Fruit fly (Drosophila melanogaster) whole organism, pupa: Measurements from ENCODE around the gene CG46467.

Experiments
- CG10348 ChIP-seq: fragments of 200-800 bp; sonication (Bioruptor generic); IDR thresholded peaks from 2 replicates; pipeline ENCODE4 v1.3.6; 2022; ENCODE audit warnings: missing biosample characterization, missing genetic modification characterization
- CG12605 ChIP-seq: fragments of 200-800 bp; sonication (Bioruptor generic); IDR thresholded peaks from 2 replicates; pipeline ENCODE4 v1.3.6; 2022; ENCODE audit warnings: missing biosample characterization, missing genetic modification characterization
- CG13204 ChIP-seq: fragments of 200-800 bp; sonication (Bioruptor generic); optimal IDR thresholded peaks from 2 replicates; lab custom pipeline; 2018; ENCODE audit warnings: missing biosample characterization, mild to moderate bottlenecking, missing genetic modification characterization, moderate library complexity
- CG14655 ChIP-seq: fragments of 200-800 bp; sonication (Bioruptor generic); optimal IDR thresholded peaks from 3 replicates; lab custom pipeline; 2017; ENCODE audit warnings: mild to moderate bottlenecking, missing biosample characterization, missing genetic modification reagents, missing genetic modification characterization
- CG15710 ChIP-seq: fragments of 200-800 bp; sonication (Bioruptor generic); optimal IDR thresholded peaks from 2 replicates; lab custom pipeline; 2018; ENCODE audit warnings: missing biosample characterization, mild to moderate bottlenecking, missing genetic modification characterization, moderate library complexity
- CG17806 ChIP-seq: fragments of 200-800 bp; sonication (Bioruptor generic); optimal IDR thresholded peaks from 2 replicates; lab custom pipeline; 2018; ENCODE audit warnings: missing biosample characterization, mild to moderate bottlenecking, missing genetic modification characterization, moderate library complexity
- CG32121 ChIP-seq: fragments of 200-800 bp; sonication (Bioruptor generic); IDR thresholded peaks from 2 replicates; pipeline ENCODE4 v1.3.6; 2022; ENCODE audit warnings: missing biosample characterization, missing genetic modification characterization
- CG34367 ChIP-seq: fragments of 200-800 bp; sonication (Bioruptor generic); optimal IDR thresholded peaks from 2 replicates; lab custom pipeline; 2018; ENCODE audit warnings: missing biosample characterization, mild to moderate bottlenecking, missing genetic modification characterization
- CG4496 ChIP-seq: fragments of 200-800 bp; sonication (Bioruptor generic); IDR thresholded peaks from 3 replicates; pipeline ENCODE4 v1.3.6; 2022; ENCODE audit warnings: missing biosample characterization, missing genetic modification characterization
- CG8159 ChIP-seq: fragments of 200-800 bp; sonication (Bioruptor generic); optimal IDR thresholded peaks from 3 replicates; lab custom pipeline; 2018; ENCODE audit warnings: missing biosample characterization, mild to moderate bottlenecking, missing genetic modification characterization, moderate library complexity
- CG8301 ChIP-seq: fragments of 200-800 bp; sonication (Bioruptor generic); optimal IDR thresholded peaks from 2 replicates; lab custom pipeline; 2018; ENCODE audit warnings: missing biosample characterization, mild to moderate bottlenecking, missing genetic modification characterization
- CG9948 ChIP-seq: fragments of 200-800 bp; sonication (Bioruptor generic); optimal IDR thresholded peaks from 2 replicates; lab custom pipeline; 2018; ENCODE audit warnings: missing biosample characterization, mild to moderate bottlenecking, missing genetic modification characterization, moderate library complexity
- D1 ChIP-seq: fragments of 200-800 bp; sonication (Bioruptor generic); optimal IDR thresholded peaks from 2 replicates; lab custom pipeline; 2018; ENCODE audit warnings: missing biosample characterization, mild to moderate bottlenecking, missing genetic modification characterization, moderate library complexity
- EcR ChIP-seq: fragments of 200-800 bp; sonication (Bioruptor generic); optimal IDR thresholded peaks from 3 replicates; lab custom pipeline; 2019; ENCODE audit warnings: missing biosample characterization, missing genetic modification characterization, mild to moderate bottlenecking, moderate library complexity, missing genetic modification reagents
- Pif1A ChIP-seq: fragments of 200-800 bp; sonication (Bioruptor generic); optimal IDR thresholded peaks from 3 replicates; lab custom pipeline; 2016; ENCODE audit warnings: missing biosample characterization, missing genetic modification characterization
- Pif1B ChIP-seq: fragments of 200-800 bp; sonication (Bioruptor generic); optimal IDR thresholded peaks from 3 replicates; lab custom pipeline; 2016; ENCODE audit warnings: missing biosample characterization, missing genetic modification characterization
- Snoo ChIP-seq: fragments of 200-800 bp; sonication (Bioruptor generic); optimal IDR thresholded peaks from 3 replicates; lab custom pipeline; 2017; ENCODE audit warnings: missing biosample characterization, mild to moderate bottlenecking, missing genetic modification characterization, inconsistent platforms
- fd96Ca ChIP-seq: fragments of 200-800 bp; sonication (Bioruptor generic); IDR thresholded peaks from 3 replicates; pipeline ENCODE4 v1.3.6; 2022; ENCODE audit warnings: missing biosample characterization, missing genetic modification characterization
- gl ChIP-seq: fragments of 200-800 bp; sonication (Bioruptor generic); optimal IDR thresholded peaks from 2 replicates; lab custom pipeline; 2018; ENCODE audit warnings: missing biosample characterization, mild to moderate bottlenecking, missing genetic modification characterization
- rn ChIP-seq: fragments of 200-800 bp; sonication (Bioruptor generic); IDR thresholded peaks from 2 replicates; pipeline ENCODE4 v1.3.6; 2022; ENCODE audit warnings: missing biosample characterization, missing genetic modification characterization

CG46467 gene

dm6 chr3R:10028378-10028777 lies 153.9 kb downstream of the CG46467 start:
- TF ChIP-seq CG13204 (GFP tag; lab: Kevin White, UChicago) (no peak), CG14655 (GFP tag; lab: Kevin White, UChicago) (peak; percentile 48)

- TF ChIP-seq Pif1A (GFP tag; lab: Kevin White, UChicago) (no peak), CG10348 (no peak), CG13204 (GFP tag; lab: Kevin White, UChicago) (no peak), Snoo (tag; lab: Kevin White, UChicago) (no peak), EcR (no peak), CG14655 (GFP tag; lab: Kevin White, UChicago) (no peak), CG4496 (no peak), CG32121 (GFP tag; lab: Robert Waterston, UW) (no peak), CG12605 (GFP tag; lab: Robert Waterston, UW) (no peak), CG15710 (tag; lab: Kevin White, UChicago) (no peak), CG17806 (tag; lab: Kevin White, UChicago) (no peak), fd96Ca (GFP tag; lab: Robert Waterston, UW) (no peak), rn (GFP tag; lab: Robert Waterston, UW) (no peak), CG8159 (no peak), D1 (tag; lab: Kevin White, UChicago) (no peak)
- TF ChIP-seq, all 21 proteins: peak for 0
These were observed 157.0 kb downstream of the CG46467 start for dm6 chr3R:10031480-10031879.

DNA sequence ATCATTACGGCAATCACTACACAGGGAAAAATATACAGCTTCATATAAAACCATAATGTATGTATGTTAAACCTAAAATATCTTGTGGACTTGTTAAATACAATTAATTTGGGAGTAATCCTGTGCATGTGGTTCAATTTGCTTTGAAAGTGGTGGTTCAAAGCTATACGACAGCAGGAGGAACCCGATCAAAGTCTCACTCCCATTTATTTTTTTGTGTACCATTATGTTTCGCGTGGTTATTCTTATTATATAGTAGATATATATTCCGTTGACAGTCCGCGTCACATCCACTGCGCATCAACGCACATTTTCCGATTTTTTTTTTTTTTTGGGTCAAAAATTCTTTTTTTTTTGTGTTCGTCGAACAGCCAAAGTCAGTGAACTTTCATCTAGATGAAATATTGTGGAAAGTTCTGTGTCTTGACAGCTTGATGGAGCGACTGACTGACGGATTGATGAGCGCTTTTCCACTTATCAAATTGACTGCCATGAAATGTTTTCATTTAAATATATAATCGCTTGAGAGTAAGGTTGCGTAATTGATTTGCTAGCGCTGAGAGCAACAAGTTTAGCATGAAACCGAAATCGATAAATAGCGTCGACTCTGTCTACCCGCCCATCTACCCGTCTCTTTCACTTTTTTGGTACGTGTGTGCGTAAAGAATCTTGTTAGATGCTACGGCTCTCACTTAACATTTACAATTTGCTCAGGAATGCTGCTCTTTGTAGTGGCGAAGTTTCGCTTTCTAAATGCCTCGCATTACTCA lies 158.7 kb downstream of the CG46467 start:
- no peak for TF ChIP-seq CG32121 (GFP tag; lab: Robert Waterston, UW)
- TF ChIP-seq rn (GFP tag; lab: Robert Waterston, UW), result no peak
- TF ChIP-seq Pif1A (GFP tag; lab: Kevin White, UChicago), result no peak
- no peak for TF ChIP-seq CG14655 (GFP tag; lab: Kevin White, UChicago)
- TF ChIP-seq CG9948, result no peak
- no peak for TF ChIP-seq CG34367 (tag; lab: Kevin White, UChicago)
- TF ChIP-seq CG8301 (tag; lab: Kevin White, UChicago), result no peak
- TF ChIP-seq, all 21 proteins: peak for 0

dm6 chr3R:10034995-10035446 lies 160.5 kb downstream of the CG46467 start:
- TF ChIP-seq CG32121 (GFP tag; lab: Robert Waterston, UW), result no peak
- no peak for TF ChIP-seq Snoo (tag; lab: Kevin White, UChicago)
- no peak for TF ChIP-seq CG15710 (tag; lab: Kevin White, UChicago)
- peak; percentile 27; the same call in 1 of the 3 replicates for TF ChIP-seq CG4496
- no peak for TF ChIP-seq Pif1B
- TF ChIP-seq CG14655 (GFP tag; lab: Kevin White, UChicago), result peak; percentile 11
- TF ChIP-seq CG8301 (tag; lab: Kevin White, UChicago), result no peak
- TF ChIP-seq CG9948, result no peak
- no peak for TF ChIP-seq CG13204 (GFP tag; lab: Kevin White, UChicago)
- no peak for TF ChIP-seq CG8159
- TF ChIP-seq CG17806 (tag; lab: Kevin White, UChicago), result no peak
- no peak for TF ChIP-seq rn (GFP tag; lab: Robert Waterston, UW)
- no peak for TF ChIP-seq gl
- peak; percentile 82 for TF ChIP-seq EcR

- TF ChIP-seq fd96Ca (GFP tag; lab: Robert Waterston, UW), result no peak
- TF ChIP-seq, all 21 proteins: peak for 0
These were observed 161.3 kb downstream of the CG46467 start for dm6 chr3R:10035765-10036164.
